Worm (Caenorhabditis elegans) whole organism, L1 larva: ENCODE data around the gene spp-10.

Source experiments
- C16A3.4 ChIP-seq: fragments of 150-350 bp; optimal IDR thresholded peaks from 2 replicates; lab custom pipeline; 2014; ENCODE audit warnings: missing biosample characterization, missing genetic modification characterization
- C34B4.2 ChIP-seq: sonication (generic microtip); optimal IDR thresholded peaks from 2 replicates; lab custom pipeline; 2017; ENCODE audit warnings: mild to moderate bottlenecking, missing genetic modification characterization, missing compliant biosample characterization
- F16B12.6 ChIP-seq: fragments of 150-350 bp; optimal IDR thresholded peaks from 2 replicates; lab custom pipeline; 2014; ENCODE audit warnings: missing biosample characterization, missing genetic modification characterization
- Y116A8C.19 ChIP-seq: sonication (generic microtip); optimal IDR thresholded peaks from 2 replicates; lab custom pipeline; 2016; ENCODE audit warnings: missing compliant biosample characterization, missing genetic modification characterization, borderline replicate concordance
- aha-1 ChIP-seq: fragments of 150-350 bp; optimal IDR thresholded peaks from 2 replicates; lab custom pipeline; 2014; ENCODE audit warnings: missing biosample characterization, missing genetic modification characterization
- alr-1 ChIP-seq: fragments of 200-800 bp; sonication (Bioruptor generic); optimal IDR thresholded peaks from 2 replicates; lab custom pipeline; 2018; ENCODE audit warnings: borderline replicate concordance, mild to moderate bottlenecking, missing genetic modification characterization, missing compliant biosample characterization
- aly-2 ChIP-seq: fragments of 150-350 bp; optimal IDR thresholded peaks from 2 replicates; lab custom pipeline; 2014; ENCODE audit warnings: missing biosample characterization, missing genetic modification characterization
- blmp-1 ChIP-seq: fragments of 150-350 bp; optimal IDR thresholded peaks from 2 replicates; lab custom pipeline; 2014; ENCODE audit warnings: missing biosample characterization, missing genetic modification characterization
- ceh-8 ChIP-seq: fragments of 200-800 bp; sonication (Bioruptor generic); optimal IDR thresholded peaks from 2 replicates; lab custom pipeline; 2018; ENCODE audit warnings: mild to moderate bottlenecking, missing genetic modification characterization, moderate library complexity, missing compliant biosample characterization
- ces-1 ChIP-seq: fragments of 150-350 bp; optimal IDR thresholded peaks from 2 replicates; lab custom pipeline; 2014; ENCODE audit warnings: missing biosample characterization, missing genetic modification reagents, missing genetic modification characterization
- dpl-1 ChIP-seq, 3 experiments: fragments of 150-350 bp in 2 of 3; sonication (generic microtip) in 1 of 3; optimal IDR thresholded peaks; 2 replicates each; lab custom pipeline; 2014 to 2017; ENCODE audit warnings: missing biosample characterization in 3 of 3, missing genetic modification characterization in 3 of 3, missing genetic modification reagents in 3 of 3
- dsc-1 ChIP-seq: sonication (generic microtip); optimal IDR thresholded peaks from 2 replicates; lab custom pipeline; 2016; ENCODE audit warnings: mild to moderate bottlenecking, missing genetic modification characterization, missing compliant biosample characterization
- egl-13 ChIP-seq: sonication (generic microtip); optimal IDR thresholded peaks from 2 replicates; lab custom pipeline; 2016; ENCODE audit warnings: missing genotype, missing genetic modification reagents, missing genetic modification characterization, missing compliant biosample characterization
- elt-2 ChIP-seq: sonication (generic microtip); optimal IDR thresholded peaks from 2 replicates; lab custom pipeline; 2016; ENCODE audit warnings: missing genetic modification characterization, mild to moderate bottlenecking, inconsistent platforms, missing compliant biosample characterization, missing genetic modification reagents
- ets-5 ChIP-seq: fragments of 200-800 bp; sonication (Bioruptor generic); IDR thresholded peaks from 2 replicates; pipeline ENCODE4 v1.3.6; 2022; ENCODE audit warnings: missing genetic modification characterization, missing compliant biosample characterization
- fkh-4 ChIP-seq: sonication (generic microtip); optimal IDR thresholded peaks from 2 replicates; lab custom pipeline; 2016; ENCODE audit warnings: missing compliant biosample characterization, missing genetic modification characterization, borderline replicate concordance
- hlh-17 ChIP-seq: fragments of 200-800 bp; sonication (Bioruptor generic); optimal IDR thresholded peaks from 2 replicates; lab custom pipeline; 2018; ENCODE audit warnings: missing genetic modification characterization, mild to moderate bottlenecking, missing compliant biosample characterization, moderate library complexity, borderline replicate concordance
- hlh-4 ChIP-seq: sonication (generic microtip); optimal IDR thresholded peaks from 2 replicates; lab custom pipeline; 2016; ENCODE audit warnings: mild to moderate bottlenecking, missing genetic modification characterization, missing compliant biosample characterization
- irx-1 ChIP-seq: sonication (generic microtip); optimal IDR thresholded peaks from 2 replicates; lab custom pipeline; 2016; ENCODE audit warnings: missing genetic modification characterization, missing compliant biosample characterization
- isw-1 ChIP-seq: fragments of 200-800 bp; sonication (Bioruptor generic); IDR thresholded peaks from 2 replicates; pipeline ENCODE4 v1.3.6; 2022; ENCODE audit warnings: missing genetic modification characterization, missing compliant biosample characterization
- jun-1 ChIP-seq: fragments of 150-350 bp; optimal IDR thresholded peaks from 2 replicates; lab custom pipeline; 2014; ENCODE audit warnings: missing biosample characterization, missing genetic modification reagents, missing genetic modification characterization
- lin-15B ChIP-seq: fragments of 150-350 bp; sonication (generic microtip); optimal IDR thresholded peaks from 3 replicates; lab custom pipeline; 2014; ENCODE audit warnings: missing biosample characterization, missing genetic modification characterization
- lin-35 ChIP-seq, 2 experiments: fragments of 150-350 bp; optimal IDR thresholded peaks; 2 replicates each; lab custom pipeline; 2014; ENCODE audit warnings: missing biosample characterization in 2 of 2, missing genetic modification characterization in 2 of 2, missing genetic modification reagents in 2 of 2
- lsy-2 ChIP-seq, 2 experiments: fragments of 150-350 bp; optimal IDR thresholded peaks; 2 replicates each; lab custom pipeline; 2014; ENCODE audit warnings: missing biosample characterization in 2 of 2, missing genetic modification characterization in 2 of 2
- mab-9 ChIP-seq: fragments of 200-800 bp; sonication (Bioruptor generic); IDR thresholded peaks from 2 replicates; pipeline ENCODE4 v1.3.6; 2022; ENCODE audit warnings: missing genetic modification reagents, missing genetic modification characterization, missing compliant biosample characterization
- mdl-1 ChIP-seq, 2 experiments: fragments of 150-350 bp; optimal IDR thresholded peaks; 2 replicates each; lab custom pipeline; 2014 to 2017; ENCODE audit warnings: missing biosample characterization in 2 of 2, missing genetic modification characterization in 2 of 2, inconsistent platforms in 1 of 2
- mep-1 ChIP-seq: fragments of 150-350 bp; optimal IDR thresholded peaks from 2 replicates; lab custom pipeline; 2014; ENCODE audit warnings: missing biosample characterization, missing genetic modification characterization
- nhr-11 ChIP-seq: fragments of 150-350 bp; optimal IDR thresholded peaks from 2 replicates; lab custom pipeline; 2014; ENCODE audit warnings: missing biosample characterization, missing genetic modification characterization
- nhr-20 ChIP-seq: sonication (generic microtip); optimal IDR thresholded peaks from 2 replicates; lab custom pipeline; 2016; ENCODE audit warnings: mild to moderate bottlenecking, missing genetic modification characterization, missing compliant biosample characterization
- nhr-237 ChIP-seq: fragments of 150-350 bp; optimal IDR thresholded peaks from 2 replicates; lab custom pipeline; 2014; ENCODE audit warnings: missing biosample characterization, missing genetic modification characterization
- nhr-28 ChIP-seq: fragments of 150-350 bp; optimal IDR thresholded peaks from 2 replicates; lab custom pipeline; 2014; ENCODE audit warnings: missing biosample characterization, missing genetic modification characterization
- nhr-71 ChIP-seq: sonication (generic microtip); optimal IDR thresholded peaks from 2 replicates; lab custom pipeline; 2016; ENCODE audit warnings: mild to moderate bottlenecking, missing genetic modification characterization, moderate library complexity, missing compliant biosample characterization
- nhr-76 ChIP-seq: sonication (generic microtip); optimal IDR thresholded peaks from 2 replicates; lab custom pipeline; 2017; ENCODE audit warnings: missing biosample characterization, missing genetic modification characterization
- nhr-77 ChIP-seq: fragments of 150-350 bp; optimal IDR thresholded peaks from 2 replicates; lab custom pipeline; 2014; ENCODE audit warnings: missing biosample characterization, missing genetic modification characterization
- nhr-90 ChIP-seq: sonication (generic microtip); optimal IDR thresholded peaks from 2 replicates; lab custom pipeline; 2016; ENCODE audit warnings: mild to moderate bottlenecking, missing genetic modification characterization, missing compliant biosample characterization; ENCODE audit not compliant: poor library complexity
- pag-3 ChIP-seq: sonication (generic microtip); optimal IDR thresholded peaks from 2 replicates; lab custom pipeline; 2017; ENCODE audit warnings: missing genetic modification characterization, mild to moderate bottlenecking, missing compliant biosample characterization, antibody characterized with exemption, borderline replicate concordance; ENCODE audit not compliant: insufficient read depth
- pax-3 ChIP-seq: fragments of 200-800 bp; sonication (Bioruptor generic); optimal IDR thresholded peaks from 2 replicates; lab custom pipeline; 2018; ENCODE audit warnings: mild to moderate bottlenecking, missing genetic modification characterization, moderate library complexity, missing compliant biosample characterization
- pqm-1 ChIP-seq: sonication (generic microtip); optimal IDR thresholded peaks from 3 replicates; lab custom pipeline; 2017; ENCODE audit warnings: missing biosample characterization, missing genetic modification characterization
- rnt-1 ChIP-seq: sonication (generic microtip); optimal IDR thresholded peaks from 2 replicates; lab custom pipeline; 2016; ENCODE audit warnings: mild to moderate bottlenecking, missing genetic modification characterization, moderate library complexity, missing compliant biosample characterization
- skn-1 ChIP-seq: fragments of 150-350 bp; optimal IDR thresholded peaks from 2 replicates; lab custom pipeline; 2014; ENCODE audit warnings: missing biosample characterization, missing genetic modification characterization
- snpc-4 ChIP-seq: fragments of 150-350 bp; optimal IDR thresholded peaks from 2 replicates; lab custom pipeline; 2014; ENCODE audit warnings: missing biosample characterization, missing genetic modification characterization
- snu-23 ChIP-seq: sonication (generic microtip); optimal IDR thresholded peaks from 2 replicates; lab custom pipeline; 2016; ENCODE audit warnings: missing genetic modification characterization, missing compliant biosample characterization
- swsn-7 ChIP-seq: sonication (generic microtip); optimal IDR thresholded peaks from 2 replicates; lab custom pipeline; 2016; ENCODE audit warnings: missing genetic modification characterization, missing compliant biosample characterization
- tbx-2 ChIP-seq: sonication (generic microtip); optimal IDR thresholded peaks from 2 replicates; lab custom pipeline; 2016; ENCODE audit warnings: missing genetic modification characterization, missing compliant biosample characterization
- unc-130 ChIP-seq: fragments of 150-350 bp; optimal IDR thresholded peaks from 2 replicates; lab custom pipeline; 2017; ENCODE audit warnings: missing biosample characterization, missing genetic modification characterization, inconsistent platforms
- unc-98 ChIP-seq: fragments of 200-800 bp; sonication (Bioruptor generic); IDR thresholded peaks from 2 replicates; pipeline ENCODE4 v1.3.6; 2022; ENCODE audit warnings: missing genetic modification characterization, missing compliant biosample characterization
- vab-15 ChIP-seq: sonication (generic microtip); optimal IDR thresholded peaks from 2 replicates; lab custom pipeline; 2017; ENCODE audit warnings: missing genotype, mild to moderate bottlenecking, missing genetic modification characterization, missing compliant biosample characterization
- zag-1 ChIP-seq: fragments of 150-350 bp; optimal IDR thresholded peaks from 2 replicates; lab custom pipeline; 2014; ENCODE audit warnings: missing biosample characterization, missing genetic modification characterization
- ztf-11 ChIP-seq, 2 experiments: sonication (generic microtip); optimal IDR thresholded peaks; 2 replicates each; lab custom pipeline; 2016 to 2017; ENCODE audit warnings: missing genetic modification characterization in 2 of 2, missing biosample characterization in 1 of 2, missing compliant biosample characterization in 1 of 2
- ztf-4 ChIP-seq: fragments of 150-350 bp; optimal IDR thresholded peaks from 2 replicates; lab custom pipeline; 2014; ENCODE audit warnings: missing biosample characterization, missing genetic modification characterization

Gene spp-10

DNA sequence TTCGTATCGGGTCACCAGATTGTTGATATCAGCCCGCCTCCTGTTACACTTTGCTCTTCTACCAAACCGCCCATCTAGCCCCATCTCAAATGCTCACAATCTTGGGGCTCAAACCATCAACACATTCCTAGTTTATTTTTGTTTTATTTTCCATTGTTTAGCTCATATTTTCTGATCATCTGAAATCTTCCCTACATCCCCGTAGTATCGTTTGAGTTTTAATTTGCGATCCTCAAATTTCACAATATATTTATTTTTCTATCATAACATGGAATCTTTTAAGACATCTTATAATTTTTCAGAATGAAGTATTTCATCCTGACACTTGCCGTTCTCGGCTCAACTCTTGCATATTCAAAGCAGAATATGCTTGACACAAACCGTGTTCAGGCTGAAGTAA is at the start of gene spp-10:
Gene spp-10, plus strand, starts transcription at position 301 of the 400 bp plus-strand sequence.
- TF ChIP-seq rnt-1 (peak; percentile 49), egl-13 (tag; lab: Kevin White, UChicago) (no peak), mep-1 (no peak)

DNA sequence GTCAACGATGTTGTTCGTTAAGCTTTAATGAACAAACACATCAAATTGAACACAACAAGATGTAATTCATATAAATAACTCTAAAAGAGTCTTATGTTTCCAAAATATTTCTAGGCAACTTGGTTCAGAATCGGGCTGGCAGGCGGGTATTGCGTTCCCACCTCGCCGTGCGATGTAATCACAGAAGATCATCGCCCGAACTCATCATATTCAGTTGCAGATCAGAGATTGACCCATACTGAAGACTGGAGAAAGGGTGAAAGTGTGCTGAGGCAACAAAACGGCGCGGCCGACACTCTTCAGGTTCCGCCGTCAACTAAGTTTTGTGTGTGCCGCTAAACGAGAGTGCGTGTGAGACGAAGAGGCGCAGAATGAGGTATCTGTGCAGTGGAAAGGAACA is 48.5 kb upstream of the spp-10 start:
- TF ChIP-seq ets-5 (GFP tag; lab: Robert Waterston, UW) (no peak), unc-98 (no peak), zag-1 (tag; lab: Kevin White, UChicago) (no peak), swsn-7 (tag; lab: Kevin White, UChicago) (peak; percentile 94), pax-3 (tag; lab: Kevin White, UChicago) (peak; percentile 44), ztf-11 (tag; optimal IDR thresholded peaks at IDR 0.05; lab: Kevin White, UChicago) (peak in 1 of 2 experiments; percentile 80), nhr-20 (tag; lab: Kevin White, UChicago) (peak; percentile 91), elt-2 (tag; lab: Kevin White, UChicago) (peak; percentile 84), nhr-77 (tag; lab: Kevin White, UChicago) (peak; percentile 65), hlh-4 (tag; lab: Kevin White, UChicago) (no peak), Y116A8C.19 (tag; lab: Kevin White, UChicago) (no peak), irx-1 (tag; lab: Kevin White, UChicago) (peak; percentile 80), skn-1 (tag; lab: Kevin White, UChicago) (peak; percentile 49), unc-130 (no peak), aly-2 (tag; lab: Kevin White, UChicago) (peak; percentile 74), rnt-1 (peak; percentile 93), vab-15 (tag; lab: Kevin White, UChicago) (no peak), ztf-4 (tag; lab: Kevin White, UChicago) (peak; percentile 46), nhr-71 (tag; lab: Kevin White, UChicago) (peak; percentile 95), lin-15B (tag; lab: Kevin White, UChicago) (no peak), mdl-1 (tag; optimal IDR thresholded peaks at IDR 0.05; lab: Kevin White, UChicago) (peak in 1 of 2 experiments; percentile 53), snpc-4 (tag; lab: Kevin White, UChicago) (peak; percentile 99), mep-1 (peak; percentile 76), nhr-11 (peak; percentile 44), alr-1 (tag; lab: Kevin White, UChicago) (no peak), pqm-1 (tag; lab: Kevin White, UChicago) (no peak), nhr-237 (tag; lab: Kevin White, UChicago) (peak; percentile 31), nhr-28 (tag; lab: Kevin White, UChicago) (no peak), aha-1 (peak; percentile 12), tbx-2 (tag; lab: Kevin White, UChicago) (peak; percentile 85), pag-3 (tag; lab: Kevin White, UChicago) (no peak), ceh-8 (peak; percentile 85), C16A3.4 (tag; lab: Kevin White, UChicago) (no peak), mab-9 (GFP tag; lab: Robert Waterston, UW) (peak; percentile 28; the same call in 1 of the 2 replicates), blmp-1 (tag; lab: Kevin White, UChicago) (peak; percentile 71), F16B12.6 (no peak), nhr-76 (tag; lab: Kevin White, UChicago) (no peak), dpl-1 (GFP tag; optimal IDR thresholded peaks at IDR 0.05; lab: Kevin White, UChicago) (peak; percentile 47 to 54 (median 50)), hlh-17 (GFP tag; lab: Kevin White, UChicago) (no peak), jun-1 (tag; lab: Kevin White, UChicago) (peak; percentile 68), dsc-1 (tag; lab: Kevin White, UChicago) (peak; percentile 88), C34B4.2 (tag; lab: Kevin White, UChicago) (no peak), nhr-90 (tag; lab: Kevin White, UChicago) (peak; percentile 94), fkh-4 (tag; lab: Kevin White, UChicago) (no peak), lin-35 (GFP tag; optimal IDR thresholded peaks at IDR 0.05; lab: Kevin White, UChicago) (peak; percentile 55 to 79), egl-13 (tag; lab: Kevin White, UChicago) (peak; percentile 62), ces-1 (GFP tag; lab: Kevin White, UChicago) (no peak), snu-23 (peak; percentile 93), isw-1 (GFP tag; lab: Robert Waterston, UW) (peak; percentile 56), lsy-2 (tag; optimal IDR thresholded peaks at IDR 0.05; lab: Kevin White, UChicago) (peak; percentile 84 to 87)
